Fruit fly (Drosophila melanogaster) whole organism, adult: ENCODE measurements around the gene CG32284.

Experiments
- CG11617 ChIP-seq: fragments of 200-800 bp; sonication (Bioruptor generic); optimal IDR thresholded peaks from 2 replicates; lab custom pipeline; 2017; ENCODE audit warnings: mild to moderate bottlenecking, missing biosample characterization, missing genetic modification reagents, missing genetic modification characterization
- CG12768 ChIP-seq: fragments of 200-800 bp; sonication (Bioruptor generic); optimal IDR thresholded peaks from 2 replicates; lab custom pipeline; 2017; ENCODE audit warnings: missing biosample characterization, missing genetic modification characterization, mild to moderate bottlenecking, moderate library complexity, missing genetic modification reagents
- CG14711 ChIP-seq: fragments of 200-800 bp; sonication (Bioruptor generic); optimal IDR thresholded peaks from 2 replicates; lab custom pipeline; 2018; ENCODE audit warnings: missing biosample characterization, mild to moderate bottlenecking, missing genetic modification characterization, moderate library complexity
- CG1620 ChIP-seq: fragments of 200-800 bp; sonication (Bioruptor generic); optimal IDR thresholded peaks from 2 replicates; lab custom pipeline; 2016; ENCODE audit warnings: missing biosample characterization, missing genetic modification characterization
- CG33017 ChIP-seq: fragments of 200-800 bp; sonication (Bioruptor generic); optimal IDR thresholded peaks from 2 replicates; lab custom pipeline; 2018; ENCODE audit warnings: missing biosample characterization, mild to moderate bottlenecking, missing genetic modification characterization, moderate library complexity
- CG5204 ChIP-seq: fragments of 200-800 bp; sonication (Bioruptor generic); optimal IDR thresholded peaks from 2 replicates; lab custom pipeline; 2016; ENCODE audit warnings: missing biosample characterization, missing genetic modification characterization
- CG7045 ChIP-seq: fragments of 200-800 bp; sonication (Bioruptor generic); optimal IDR thresholded peaks from 2 replicates; lab custom pipeline; 2017; ENCODE audit warnings: missing biosample characterization, mild to moderate bottlenecking, missing genetic modification characterization
- CG7101 ChIP-seq: fragments of 200-800 bp; sonication (Bioruptor generic); optimal IDR thresholded peaks from 2 replicates; lab custom pipeline; 2018; ENCODE audit warnings: missing biosample characterization, mild to moderate bottlenecking, missing genetic modification characterization, moderate library complexity
- Clk ChIP-seq: fragments of 200-800 bp; sonication (Bioruptor generic); optimal IDR thresholded peaks from 2 replicates; lab custom pipeline; 2017; ENCODE audit warnings: missing biosample characterization, missing genetic modification characterization
- Crg-1 ChIP-seq: fragments of 200-800 bp; sonication (Bioruptor generic); optimal IDR thresholded peaks from 2 replicates; lab custom pipeline; 2016; ENCODE audit warnings: missing biosample characterization, missing genetic modification characterization
- Hr96 ChIP-seq: fragments of 200-800 bp; sonication (Bioruptor generic); optimal IDR thresholded peaks from 2 replicates; lab custom pipeline; 2016; ENCODE audit warnings: missing biosample characterization, missing genetic modification characterization
- Mnt ChIP-seq: fragments of 200-800 bp; sonication (Bioruptor generic); optimal IDR thresholded peaks from 2 replicates; lab custom pipeline; 2016; ENCODE audit warnings: missing biosample characterization, mild to moderate bottlenecking, missing genetic modification characterization
- bab1 ChIP-seq: fragments of 200-800 bp; sonication (Bioruptor generic); optimal IDR thresholded peaks from 3 replicates; lab custom pipeline; 2019; ENCODE audit warnings: missing biosample characterization, mild to moderate bottlenecking, missing genetic modification characterization, moderate library complexity
- cic ChIP-seq: fragments of 200-800 bp; sonication (Bioruptor generic); optimal IDR thresholded peaks from 2 replicates; lab custom pipeline; 2017; ENCODE audit warnings: missing biosample characterization, mild to moderate bottlenecking, missing genetic modification characterization, moderate library complexity
- cnc ChIP-seq, 2 experiments: fragments of >200 bp; optimal IDR thresholded peaks; 2 replicates each; lab custom pipeline; 2017
- kay ChIP-seq: fragments of 200-800 bp; sonication (Bioruptor generic); peaks from one replicate; lab custom pipeline; 2016; ENCODE audit warnings: missing biosample characterization, missing genetic modification characterization, borderline replicate concordance
- ovo ChIP-seq: fragments of 200-800 bp; sonication (Bioruptor generic); optimal IDR thresholded peaks from 2 replicates; lab custom pipeline; 2016; ENCODE audit warnings: missing biosample characterization, missing genetic modification characterization
- pad ChIP-seq: fragments of 200-800 bp; sonication (Bioruptor generic); optimal IDR thresholded peaks from 3 replicates; lab custom pipeline; 2017; ENCODE audit warnings: missing biosample characterization, missing genetic modification characterization, mild to moderate bottlenecking, moderate library complexity, missing genetic modification reagents
- tj ChIP-seq: fragments of 200-800 bp; sonication (Bioruptor generic); optimal IDR thresholded peaks from 3 replicates; lab custom pipeline; 2017; ENCODE audit warnings: missing biosample characterization, mild to moderate bottlenecking, missing genetic modification characterization, moderate library complexity
- toe ChIP-seq: fragments of 200-800 bp; sonication (Bioruptor generic); optimal IDR thresholded peaks from 2 replicates; lab custom pipeline; 2016; ENCODE audit warnings: missing biosample characterization, missing genetic modification characterization

The CG32284 gene

DNA sequence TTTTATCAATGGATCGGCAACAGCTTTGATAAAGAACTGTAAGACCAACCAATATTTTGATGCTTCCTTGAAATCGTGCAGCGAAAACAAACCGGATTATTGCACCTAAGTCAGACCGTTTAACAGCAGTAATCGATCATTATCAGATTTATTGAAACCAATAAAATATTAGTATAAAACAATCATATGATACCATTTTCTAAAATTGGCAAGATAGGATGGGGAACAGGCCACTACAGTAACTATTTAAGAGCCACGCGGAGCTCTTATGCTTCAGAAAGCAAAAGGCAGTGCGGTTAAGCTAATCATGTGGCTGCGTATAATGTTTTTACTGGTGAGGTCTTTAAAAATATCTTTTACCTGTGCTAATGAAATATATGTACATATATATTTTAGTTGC, at the start of gene CG32284:
TSS of gene CG32284 (plus strand) at position 301 of the 400 bp plus-strand sequence.
- TF ChIP-seq CG14711 (tag; lab: Kevin White, UChicago) = no peak
- no peak for TF ChIP-seq Crg-1 (GFP tag; lab: Kevin White, UChicago)
- no peak for TF ChIP-seq Hr96 (GFP tag; lab: Kevin White, UChicago)
- no peak for TF ChIP-seq CG7045 (GFP tag; lab: Kevin White, UChicago)
- TF ChIP-seq CG7101 (tag; lab: Kevin White, UChicago) = no peak
- no peak for TF ChIP-seq CG5204
- no peak for TF ChIP-seq toe

DNA sequence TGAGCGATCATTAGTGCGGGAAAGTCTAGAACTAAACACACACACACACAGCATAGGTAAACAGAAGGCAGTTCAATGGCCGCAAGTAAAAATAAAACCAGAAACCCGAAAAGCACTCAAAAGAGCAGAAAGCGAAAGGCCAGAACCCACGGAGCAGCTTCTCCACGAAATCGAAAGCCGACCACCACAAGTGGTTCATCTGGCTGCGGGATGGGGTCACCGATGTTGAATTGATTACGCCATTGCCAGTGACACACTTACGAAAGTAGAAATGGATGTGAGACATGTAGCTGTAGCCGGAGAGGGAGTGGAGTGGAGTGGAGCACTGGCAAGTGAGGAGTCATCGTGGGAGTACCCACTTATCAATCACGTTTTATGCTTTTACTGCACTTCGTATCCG, 45.1 kb upstream of the CG32284 start:
- no peak for TF ChIP-seq CG12768
- TF ChIP-seq tj (GFP tag; lab: Kevin White, UChicago) = no peak
- no peak for TF ChIP-seq Mnt
- no peak for TF ChIP-seq ovo
- no peak for TF ChIP-seq Clk (GFP tag; lab: Kevin White, UChicago)
- no peak for TF ChIP-seq Crg-1 (GFP tag; lab: Kevin White, UChicago)
- TF ChIP-seq cic (GFP tag; lab: Kevin White, UChicago) = no peak
- no peak for TF ChIP-seq CG14711 (tag; lab: Kevin White, UChicago)
- TF ChIP-seq CG33017 = no peak

DNA sequence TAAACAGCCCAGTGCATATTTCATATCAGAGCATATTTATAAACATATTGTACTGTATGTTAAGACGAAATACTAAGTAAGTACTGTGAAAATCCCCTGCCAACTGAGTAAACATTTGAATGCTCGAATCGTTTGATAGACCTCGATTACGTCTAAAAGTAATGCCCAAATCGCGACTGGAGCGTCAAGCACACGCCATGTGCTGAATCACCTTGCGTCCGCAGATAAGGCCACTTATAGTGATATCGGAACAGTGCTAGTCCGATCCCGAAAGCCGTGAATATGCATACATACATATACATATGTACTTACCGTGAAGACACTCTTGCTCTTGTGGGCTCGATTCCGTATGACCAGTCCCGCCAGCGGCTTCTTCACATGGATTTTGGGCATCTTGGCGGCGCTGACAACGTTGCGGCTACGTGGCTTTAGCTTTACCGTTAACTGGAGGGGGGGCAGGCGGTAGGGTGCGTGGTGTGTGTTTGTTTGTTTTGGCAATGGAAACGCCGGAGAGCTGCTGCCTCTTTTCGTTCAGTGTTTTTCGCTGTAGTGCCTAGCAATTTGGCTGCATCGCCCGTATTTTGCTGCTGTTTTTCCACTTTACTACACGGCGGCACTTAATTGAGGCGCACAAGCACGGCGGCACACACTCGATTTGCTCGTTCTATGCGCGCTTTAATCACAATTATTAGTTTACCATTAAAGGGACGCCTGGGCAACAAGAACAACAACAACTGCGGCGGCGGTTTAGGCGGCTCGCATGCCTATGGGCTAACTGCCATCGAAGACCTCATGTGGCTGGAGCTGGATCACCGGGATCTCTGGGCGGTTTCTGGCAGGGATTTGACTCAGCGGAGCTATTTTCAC, 43.7 kb upstream of the CG32284 start:
- no peak for TF ChIP-seq Crg-1 (GFP tag; lab: Kevin White, UChicago)
- TF ChIP-seq cic (GFP tag; lab: Kevin White, UChicago) = no peak
- TF ChIP-seq tj (GFP tag; lab: Kevin White, UChicago) = no peak
- no peak for TF ChIP-seq CG1620 (GFP tag; lab: Kevin White, UChicago)
- TF ChIP-seq CG12768 = no peak
- TF ChIP-seq ovo = peak; percentile 29
- peak; percentile 52 for TF ChIP-seq Mnt
- no peak for TF ChIP-seq CG7101 (tag; lab: Kevin White, UChicago)
- peak in 1 of 2 experiments; percentile 8 for TF ChIP-seq cnc (optimal IDR thresholded peaks at IDR 0.05; lab: Kevin White, UChicago)
- no peak for TF ChIP-seq CG14711 (tag; lab: Kevin White, UChicago)

DNA sequence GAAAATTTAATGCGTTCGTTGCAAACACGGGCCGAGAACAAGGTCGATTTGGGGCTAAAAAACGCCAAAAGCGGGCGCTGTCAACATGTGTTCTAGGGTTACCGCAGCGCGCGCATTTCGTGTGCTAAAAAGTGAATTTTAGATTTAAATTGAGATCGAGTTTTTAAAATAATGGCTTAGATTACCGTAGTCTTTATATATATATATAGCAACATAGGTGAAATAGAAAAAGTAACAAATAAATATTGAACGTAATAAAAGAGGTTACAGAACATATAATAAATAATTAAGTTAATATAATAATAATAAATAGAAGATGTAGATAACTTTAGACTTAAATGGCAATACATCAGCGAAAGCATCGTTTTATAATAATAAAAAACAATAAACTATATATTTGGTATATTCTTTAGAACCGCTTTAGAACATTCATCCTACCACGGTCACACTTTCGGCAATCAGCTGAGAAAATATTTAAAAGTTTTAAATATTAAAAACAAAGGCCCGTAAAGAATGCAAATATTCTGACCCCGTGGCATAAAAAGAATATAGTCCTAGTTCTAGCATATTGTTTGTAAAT, 43.0 kb upstream of the CG32284 start, which contains the start of the genes CG11537 and Alg2:
TSS of gene CG11537 (minus strand) at position 75 of the 580 bp plus-strand sequence.
TSS of gene Alg2 (plus strand) at position 426 of the 580 bp plus-strand sequence.
- TF ChIP-seq CG1620 (GFP tag; lab: Kevin White, UChicago) (peak; percentile 27), Clk (GFP tag; lab: Kevin White, UChicago) (no peak), pad (GFP tag; lab: Kevin White, UChicago) (no peak), cnc (optimal IDR thresholded peaks at IDR 0.05; lab: Kevin White, UChicago) (no peak), CG5204 (no peak), Mnt (peak; percentile 57), ovo (no peak), tj (GFP tag; lab: Kevin White, UChicago) (peak; percentile 59), CG33017 (no peak), bab1 (GFP tag; lab: Kevin White, UChicago) (peak; percentile 55), Crg-1 (GFP tag; lab: Kevin White, UChicago) (no peak), kay (GFP tag; lab: Kevin White, UChicago) (no peak), CG7101 (tag; lab: Kevin White, UChicago) (peak; percentile 12), CG14711 (tag; lab: Kevin White, UChicago) (peak; percentile 98), CG7045 (GFP tag; lab: Kevin White, UChicago) (peak; percentile 21), CG12768 (peak; percentile 54), CG11617 (peak; percentile 10), cic (GFP tag; lab: Kevin White, UChicago) (no peak), toe (no peak), Hr96 (GFP tag; lab: Kevin White, UChicago) (no peak)

DNA sequence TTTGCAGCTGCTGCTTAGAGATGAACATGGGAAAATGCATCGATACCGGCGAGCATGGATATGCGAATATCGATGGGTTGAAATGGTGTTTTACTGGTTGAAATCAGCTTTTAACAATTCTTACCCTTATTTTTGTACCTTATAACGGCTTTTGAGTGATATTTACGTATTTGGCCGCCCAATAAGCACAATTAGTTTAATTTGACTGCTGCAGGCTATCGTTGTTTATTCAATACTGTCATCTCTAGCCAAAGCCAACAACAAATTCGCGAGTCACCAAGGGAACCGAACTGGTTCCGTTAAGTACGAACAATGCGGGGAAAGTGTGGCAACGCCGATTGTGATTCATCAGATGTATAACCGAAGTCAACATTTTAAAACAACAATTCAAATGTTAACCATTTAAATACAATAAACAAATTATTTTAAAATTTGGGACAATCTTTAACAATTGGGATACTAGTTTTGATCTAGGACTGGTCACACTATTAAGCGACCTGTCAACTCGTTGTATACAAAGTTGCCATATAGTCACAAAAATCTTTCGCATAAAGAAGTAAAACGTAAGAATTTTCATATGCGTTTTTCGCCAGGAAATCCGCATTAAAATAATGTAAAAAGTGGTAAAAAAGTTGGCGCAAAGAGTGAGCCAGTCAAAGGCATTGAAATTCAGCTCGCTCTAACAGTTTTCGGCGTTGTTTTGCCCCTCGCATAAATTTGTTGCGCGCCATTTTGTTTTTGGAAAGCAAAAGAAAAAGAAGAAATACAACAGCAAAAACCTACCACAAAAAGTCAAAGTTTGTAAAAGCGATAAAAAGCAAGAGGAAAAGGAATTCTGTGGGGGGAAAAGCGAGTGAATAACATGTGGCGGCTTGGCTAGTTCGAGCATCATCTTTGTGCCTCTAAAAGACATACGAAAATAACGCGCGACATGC, 38.1 kb upstream of the CG32284 start, which contains the start of the genes Usp5 and BtbVII:
TSS of gene Usp5 (minus strand) at position 234 of the 935 bp plus-strand sequence.
TSS of gene BtbVII (plus strand) at position 522 of the 935 bp plus-strand sequence.
- TF ChIP-seq CG11617 (peak; percentile 70), CG14711 (tag; lab: Kevin White, UChicago) (peak; percentile 48), bab1 (GFP tag; lab: Kevin White, UChicago) (peak; percentile 82), CG12768 (peak; percentile 62), cic (GFP tag; lab: Kevin White, UChicago) (peak; percentile 24), ovo (peak; percentile 78), pad (GFP tag; lab: Kevin White, UChicago) (peak; percentile 55), Crg-1 (GFP tag; lab: Kevin White, UChicago) (peak; percentile 73), Clk (GFP tag; lab: Kevin White, UChicago) (peak; percentile 56), CG7045 (GFP tag; lab: Kevin White, UChicago) (peak; percentile 45), CG7101 (tag; lab: Kevin White, UChicago) (peak; percentile 73), CG1620 (GFP tag; lab: Kevin White, UChicago) (peak; percentile 85), CG33017 (peak; percentile 0), Mnt (peak; percentile 71), Hr96 (GFP tag; lab: Kevin White, UChicago) (peak; percentile 86), CG5204 (no peak), tj (GFP tag; lab: Kevin White, UChicago) (peak; percentile 43), cnc (optimal IDR thresholded peaks at IDR 0.05; lab: Kevin White, UChicago) (peak; percentile 80 to 92), toe (peak; percentile 84), kay (GFP tag; lab: Kevin White, UChicago) (no peak)
